Fruit fly (Drosophila melanogaster): ENCODE data around the gene Klp3A.

The Klp3A gene

dm6 chrX:2646022-2646761 is 42.3 kb upstream of the Klp3A start (continued):
- TF ChIP-seq fkh (GFP tag; optimal IDR thresholded peaks at IDR 0.05): peak; percentile 92
- TF ChIP-seq Smox (GFP tag; optimal IDR thresholded peaks at IDR 0.05): peak; percentile 98
- TF ChIP-seq CG10631 (GFP tag; optimal IDR thresholded peaks at IDR 0.05): peak; percentile 96
- peak; percentile 96 for TF ChIP-seq CG3032 (tag; optimal IDR thresholded peaks at IDR 0.05)
- peak; percentile 99 for TF ChIP-seq lz (GFP tag; optimal IDR thresholded peaks at IDR 0.05)
- TF ChIP-seq Sox14 (GFP tag; optimal IDR thresholded peaks at IDR 0.05): peak; percentile 99
- peak; percentile 94 to 97 for TF ChIP-seq salr (GFP tag; optimal IDR thresholded peaks at IDR 0.05)
- TF ChIP-seq Lpt (GFP tag; optimal IDR thresholded peaks at IDR 0.05): peak; percentile 95
- peak; percentile 98 for TF ChIP-seq CG6792 (GFP tag; optimal IDR thresholded peaks at IDR 0.05)
- peak; percentile 96 for TF ChIP-seq CG11294 (GFP tag; IDR thresholded peaks at IDR 0.05)
- TF ChIP-seq CG8119 (GFP tag; IDR thresholded peaks at IDR 0.05): peak; percentile 98
- TF ChIP-seq pdm3 (GFP tag; optimal IDR thresholded peaks at IDR 0.05): peak; percentile 98
- TF ChIP-seq CG1621 (tag; optimal IDR thresholded peaks at IDR 0.05): peak; percentile 98
- peak; percentile 97 for TF ChIP-seq CG6854 (GFP tag; optimal IDR thresholded peaks at IDR 0.05)
- TF ChIP-seq CG34406 (GFP tag; optimal IDR thresholded peaks at IDR 0.05): peak; percentile 97
- TF ChIP-seq fd85E (GFP tag; optimal IDR thresholded peaks at IDR 0.05): peak; percentile 89
- TF ChIP-seq CG10669 (GFP tag; optimal IDR thresholded peaks at IDR 0.05): peak; percentile 97

- no peak for TF ChIP-seq CG7368 (GFP tag; optimal IDR thresholded peaks at IDR 0.05)
- TF ChIP-seq Hr39 (GFP tag; optimal IDR thresholded peaks at IDR 0.05): no peak
- no peak for TF ChIP-seq Eip78C (GFP tag)
- TF ChIP-seq CG3032 (tag; optimal IDR thresholded peaks at IDR 0.05): no peak
- TF ChIP-seq CG8119 (GFP tag; IDR thresholded peaks at IDR 0.05): no peak
- TF ChIP-seq vri (GFP tag; optimal IDR thresholded peaks at IDR 0.05): no peak
- TF ChIP-seq CG11294 (GFP tag; IDR thresholded peaks at IDR 0.05): no peak
- no peak for TF ChIP-seq fkh (GFP tag; optimal IDR thresholded peaks at IDR 0.05)
- no peak for TF ChIP-seq CG8632 (GFP tag; optimal IDR thresholded peaks at IDR 0.05)
- no peak for TF ChIP-seq Ets96B (tag; optimal IDR thresholded peaks at IDR 0.05)
- TF ChIP-seq CG6163 (GFP tag; IDR thresholded peaks at IDR 0.05): no peak
Observed at dm6 chrX:2645593-2645992, 41.7 kb upstream of the Klp3A start.

dm6 chrX:2642484-2643379 is 38.9 kb upstream of the Klp3A start:
- peak; percentile 12 for TF ChIP-seq fkh (GFP tag; optimal IDR thresholded peaks at IDR 0.05)
- TF ChIP-seq CG6163 (GFP tag; IDR thresholded peaks at IDR 0.05): peak; percentile 47
- no peak for TF ChIP-seq Sox102F (GFP tag; optimal IDR thresholded peaks at IDR 0.05)
- no peak for TF ChIP-seq CG11762 (GFP tag; optimal IDR thresholded peaks at IDR 0.05; ENCODE audit: insufficient read depth)
- no peak for TF ChIP-seq CG4318 (GFP tag; optimal IDR thresholded peaks at IDR 0.05)
- TF ChIP-seq CG1621 (tag; optimal IDR thresholded peaks at IDR 0.05): peak; percentile 3
- TF ChIP-seq Sox14 (GFP tag; optimal IDR thresholded peaks at IDR 0.05): peak; percentile 23
- TF ChIP-seq ss (GFP tag; optimal IDR thresholded peaks at IDR 0.05): peak; percentile 27 to 50
- peak; percentile 9 for TF ChIP-seq CG6854 (GFP tag; optimal IDR thresholded peaks at IDR 0.05)
- TF ChIP-seq vri (GFP tag; optimal IDR thresholded peaks at IDR 0.05): peak; percentile 42
- TF ChIP-seq CG31627 (GFP tag; optimal IDR thresholded peaks at IDR 0.05): no peak
- no peak for TF ChIP-seq CG3032 (tag; optimal IDR thresholded peaks at IDR 0.05)
- peak; percentile 65; the same call in 2 of the 3 replicates for TF ChIP-seq eg (GFP tag; IDR thresholded peaks at IDR 0.05)
- peak; percentile 73 for TF ChIP-seq Eip78C (GFP tag)
- TF ChIP-seq dsx (GFP tag; optimal IDR thresholded peaks at IDR 0.05; ENCODE audit: poor library complexity, severe bottlenecking): peak; percentile 1
- TF ChIP-seq Gug (GFP tag; IDR thresholded peaks at IDR 0.05): peak; percentile 17; the same call in 1 of the 2 replicates
- TF ChIP-seq CG15336 (GFP tag; IDR thresholded peaks at IDR 0.05): peak; percentile 37; the same call in 1 of the 2 replicates
- no peak for TF ChIP-seq Ets96B (tag; optimal IDR thresholded peaks at IDR 0.05)
- peak; percentile 21 for TF ChIP-seq Lpt (GFP tag; optimal IDR thresholded peaks at IDR 0.05)
- peak in 1 of 2 experiments; percentile 3 for TF ChIP-seq salr (GFP tag; optimal IDR thresholded peaks at IDR 0.05)
- no peak for TF ChIP-seq CG11902 (GFP tag; optimal IDR thresholded peaks at IDR 0.05)
- TF ChIP-seq CG6276 (GFP tag; optimal IDR thresholded peaks at IDR 0.05): peak; percentile 64
- TF ChIP-seq CG34406 (GFP tag; optimal IDR thresholded peaks at IDR 0.05): no peak
- TF ChIP-seq dac (GFP tag; optimal IDR thresholded peaks at IDR 0.05): peak; percentile 38
- no peak for TF ChIP-seq achi (GFP tag; optimal IDR thresholded peaks at IDR 0.05)
- peak; percentile 28 for TF ChIP-seq CG10669 (GFP tag; optimal IDR thresholded peaks at IDR 0.05)
- peak; percentile 18 for TF ChIP-seq CG6808 (GFP tag; optimal IDR thresholded peaks at IDR 0.05)
- no peak for TF ChIP-seq CG7368 (GFP tag; optimal IDR thresholded peaks at IDR 0.05)
- peak; percentile 34 for TF ChIP-seq CG32006 (GFP tag; optimal IDR thresholded peaks at IDR 0.05)
- TF ChIP-seq spab (GFP tag; optimal IDR thresholded peaks at IDR 0.05): no peak
- no peak for TF ChIP-seq Eip93F (GFP tag; optimal IDR thresholded peaks at IDR 0.05)

Data from whole organism, prepupa.